Worm (Caenorhabditis elegans): Measurements from ENCODE around the gene hcp-2.

hcp-2 gene

DNA sequence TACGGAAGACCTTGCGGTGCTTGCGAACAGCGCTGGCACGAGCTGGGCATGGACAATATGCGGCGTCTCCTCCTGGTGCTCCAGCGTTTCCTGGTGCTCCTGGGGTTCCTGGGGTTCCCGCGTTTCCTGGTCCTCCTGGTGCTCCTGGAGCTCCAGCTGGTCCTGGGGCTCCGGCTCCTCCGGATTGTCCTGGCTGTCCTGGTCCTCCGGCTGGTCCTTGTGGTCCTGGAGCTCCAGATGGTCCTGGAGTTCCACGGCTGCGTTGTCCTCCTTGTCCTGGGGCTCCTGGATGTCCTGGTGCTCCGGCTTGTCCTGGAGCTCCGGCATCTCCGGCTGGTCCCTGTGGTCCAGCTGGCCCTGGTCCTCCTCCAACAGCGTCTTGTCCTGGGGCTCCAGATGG lies 13.3 kb upstream of the hcp-2 start:
- TF ChIP-seq ztf-23 (GFP tag; IDR thresholded peaks at IDR 0.05): no peak
- no peak for TF ChIP-seq ztf-29 (GFP tag; IDR thresholded peaks at IDR 0.05)
- no peak for TF ChIP-seq ref-1 (GFP tag; conservative IDR thresholded peaks at IDR 0.05)
- no peak for TF ChIP-seq klf-2 (GFP tag; conservative IDR thresholded peaks at IDR 0.05)
- no peak for TF ChIP-seq med-1 (GFP tag; optimal IDR thresholded peaks at IDR 0.05; ENCODE audit: insufficient read depth)
- no peak for TF ChIP-seq flt-1 (GFP tag; IDR thresholded peaks at IDR 0.05)
- TF ChIP-seq T22C8.4 (GFP tag; IDR thresholded peaks at IDR 0.05): no peak
- TF ChIP-seq cog-1 (tag; optimal IDR thresholded peaks at IDR 0.05): no peak
- no peak for TF ChIP-seq tab-1 (GFP tag; IDR thresholded peaks at IDR 0.05)

DNA sequence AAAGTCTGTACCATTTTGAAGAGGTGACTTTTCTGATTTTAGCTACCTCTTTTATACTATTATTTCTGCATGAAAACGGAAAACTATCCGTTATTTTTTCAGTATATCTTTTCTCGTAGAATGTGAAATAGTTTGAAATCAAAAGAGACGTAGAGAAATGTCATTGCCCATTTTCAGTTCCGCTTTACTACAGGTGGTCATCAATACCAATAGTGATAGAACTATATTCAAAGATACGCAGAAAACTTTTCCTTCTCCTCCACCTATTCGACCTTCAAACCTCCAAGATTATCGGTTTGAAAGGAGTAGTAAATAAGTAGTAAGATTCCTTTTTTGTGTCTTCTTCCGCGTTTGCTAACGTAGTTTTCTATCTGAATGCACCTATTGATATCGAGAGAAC lies 12.3 kb upstream of the hcp-2 start, which contains the start of gene col-147:
TSS of gene col-147 (minus strand) at position 26 of the 400 bp plus-strand sequence.
- no peak for TF ChIP-seq ref-1 (GFP tag; conservative IDR thresholded peaks at IDR 0.05)
- no peak for TF ChIP-seq ztf-29 (GFP tag; IDR thresholded peaks at IDR 0.05)
- no peak for TF ChIP-seq med-1 (GFP tag; optimal IDR thresholded peaks at IDR 0.05; ENCODE audit: insufficient read depth)
- TF ChIP-seq flt-1 (GFP tag; IDR thresholded peaks at IDR 0.05): no peak
- no peak for TF ChIP-seq ztf-23 (GFP tag; IDR thresholded peaks at IDR 0.05)
- TF ChIP-seq cog-1 (tag; optimal IDR thresholded peaks at IDR 0.05): no peak
- no peak for TF ChIP-seq T22C8.4 (GFP tag; IDR thresholded peaks at IDR 0.05)
- no peak for TF ChIP-seq klf-2 (GFP tag; conservative IDR thresholded peaks at IDR 0.05)
- TF ChIP-seq tab-1 (GFP tag; IDR thresholded peaks at IDR 0.05): no peak

ce11 chrV:9651294-9651693 lies 5.6 kb downstream of the hcp-2 start, which contains the start of gene T06E4.21:
TSS of gene T06E4.21 (plus strand) at chrV:9651594.
- TF ChIP-seq flt-1 (GFP tag; IDR thresholded peaks at IDR 0.05) (no peak), ztf-23 (GFP tag; IDR thresholded peaks at IDR 0.05) (no peak), med-1 (GFP tag; optimal IDR thresholded peaks at IDR 0.05; ENCODE audit: insufficient read depth) (no peak), cog-1 (tag; optimal IDR thresholded peaks at IDR 0.05) (no peak), ztf-29 (GFP tag; IDR thresholded peaks at IDR 0.05) (no peak), T22C8.4 (GFP tag; IDR thresholded peaks at IDR 0.05) (no peak), klf-2 (GFP tag; conservative IDR thresholded peaks at IDR 0.05) (no peak), tab-1 (GFP tag; IDR thresholded peaks at IDR 0.05) (no peak), ref-1 (GFP tag; conservative IDR thresholded peaks at IDR 0.05) (no peak)

DNA sequence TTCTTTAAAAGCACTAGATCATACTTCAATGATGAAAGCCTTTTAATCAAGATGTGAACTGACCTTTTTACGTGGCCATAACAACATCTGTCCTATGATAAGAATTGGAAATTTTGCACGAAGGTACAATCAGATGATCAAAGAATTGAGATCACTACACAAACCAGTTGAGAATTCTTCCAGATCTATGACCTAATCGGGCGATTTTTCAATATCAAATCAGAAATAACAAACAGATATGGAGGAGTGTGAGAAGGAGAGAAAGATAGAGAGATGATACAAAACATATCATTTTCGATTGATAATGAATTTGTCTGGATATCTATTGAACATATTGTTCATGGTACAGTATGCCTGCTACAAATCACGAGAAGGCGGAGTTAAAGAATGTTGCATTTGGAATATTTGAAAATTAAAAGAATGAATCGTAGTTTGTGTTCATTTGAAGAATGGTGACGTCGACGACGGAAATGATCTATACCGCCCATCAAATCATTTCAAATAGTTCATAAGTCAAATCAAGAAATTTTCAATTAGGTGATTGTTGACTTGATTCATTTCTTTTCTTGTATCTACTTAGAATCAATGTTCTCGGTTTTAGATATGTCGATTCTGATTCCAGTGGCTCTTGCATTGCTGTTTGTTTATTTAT lies 8.6 kb downstream of the hcp-2 start, which contains the start of gene cyp-29A4:
TSS of gene cyp-29A4 (plus strand) at position 602 of the 652 bp plus-strand sequence.
- TF ChIP-seq flt-1 (GFP tag; IDR thresholded peaks at IDR 0.05) (no peak), T22C8.4 (GFP tag; IDR thresholded peaks at IDR 0.05) (no peak), tab-1 (GFP tag; IDR thresholded peaks at IDR 0.05) (no peak), ztf-23 (GFP tag; IDR thresholded peaks at IDR 0.05) (no peak), ztf-29 (GFP tag; IDR thresholded peaks at IDR 0.05) (no peak), ref-1 (GFP tag; conservative IDR thresholded peaks at IDR 0.05) (no peak), cog-1 (tag; optimal IDR thresholded peaks at IDR 0.05) (no peak), med-1 (GFP tag; optimal IDR thresholded peaks at IDR 0.05; ENCODE audit: insufficient read depth) (no peak), klf-2 (GFP tag; conservative IDR thresholded peaks at IDR 0.05) (no peak)

DNA sequence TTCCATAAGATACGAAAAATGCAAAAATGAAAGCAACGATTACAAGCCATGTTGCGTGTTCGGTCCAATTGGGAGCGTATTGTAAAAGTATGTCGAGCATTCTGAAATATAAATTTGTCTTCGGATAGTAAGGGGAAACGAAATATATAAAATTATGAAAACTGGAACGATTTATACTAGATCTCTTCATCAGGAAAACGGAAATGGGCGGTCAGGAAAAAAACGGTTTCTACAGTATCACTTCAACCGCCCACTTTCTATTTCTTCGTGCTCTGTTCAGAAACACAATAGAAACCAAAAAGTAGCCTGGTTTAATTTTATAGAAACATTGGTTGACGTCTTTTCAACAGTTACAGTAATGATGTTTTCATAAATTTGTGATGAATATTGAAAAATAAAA lies 15.9 kb downstream of the hcp-2 start, which contains the start of gene pitr-4:
TSS of gene pitr-4 (minus strand) at position 101 of the 400 bp plus-strand sequence.
- TF ChIP-seq cog-1 (tag; optimal IDR thresholded peaks at IDR 0.05) (no peak), T22C8.4 (GFP tag; IDR thresholded peaks at IDR 0.05) (no peak), ref-1 (GFP tag; conservative IDR thresholded peaks at IDR 0.05) (no peak), ztf-23 (GFP tag; IDR thresholded peaks at IDR 0.05) (no peak), tab-1 (GFP tag; IDR thresholded peaks at IDR 0.05) (no peak), flt-1 (GFP tag; IDR thresholded peaks at IDR 0.05) (no peak), med-1 (GFP tag; optimal IDR thresholded peaks at IDR 0.05; ENCODE audit: insufficient read depth) (no peak), ztf-29 (GFP tag; IDR thresholded peaks at IDR 0.05) (no peak), klf-2 (GFP tag; conservative IDR thresholded peaks at IDR 0.05) (no peak)

ce11 chrV:9663948-9664347 lies 18.3 kb downstream of the hcp-2 start:
- TF ChIP-seq tab-1 (GFP tag; IDR thresholded peaks at IDR 0.05): no peak
- no peak for TF ChIP-seq cog-1 (tag; optimal IDR thresholded peaks at IDR 0.05)
- TF ChIP-seq klf-2 (GFP tag; conservative IDR thresholded peaks at IDR 0.05): no peak
- TF ChIP-seq ref-1 (GFP tag; conservative IDR thresholded peaks at IDR 0.05): no peak
- TF ChIP-seq med-1 (GFP tag; optimal IDR thresholded peaks at IDR 0.05; ENCODE audit: insufficient read depth): no peak
- TF ChIP-seq T22C8.4 (GFP tag; IDR thresholded peaks at IDR 0.05): no peak
- no peak for TF ChIP-seq ztf-29 (GFP tag; IDR thresholded peaks at IDR 0.05)
- no peak for TF ChIP-seq ztf-23 (GFP tag; IDR thresholded peaks at IDR 0.05)
- no peak for TF ChIP-seq flt-1 (GFP tag; IDR thresholded peaks at IDR 0.05)

DNA sequence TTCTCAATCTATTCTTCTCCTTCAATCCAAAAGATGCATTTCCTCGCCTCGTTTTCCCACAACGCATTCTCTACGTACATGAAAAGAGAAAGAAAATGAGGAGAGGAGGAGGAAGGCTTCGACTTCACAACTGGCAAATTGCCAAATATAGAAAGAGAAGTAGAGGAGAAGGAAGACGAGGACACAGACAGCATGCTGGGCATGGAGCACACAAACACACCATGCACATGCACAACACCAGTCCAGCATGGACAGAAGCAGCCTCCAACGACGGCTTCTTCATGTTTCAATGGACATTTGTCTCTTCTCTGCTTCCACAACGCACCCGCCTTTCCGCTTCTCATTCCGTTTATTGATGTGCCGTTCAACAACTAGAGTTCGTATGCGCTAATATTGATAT lies 19.0 kb downstream of the hcp-2 start:
- TF ChIP-seq ztf-23 (GFP tag; IDR thresholded peaks at IDR 0.05) (no peak), T22C8.4 (GFP tag; IDR thresholded peaks at IDR 0.05) (no peak), med-1 (GFP tag; optimal IDR thresholded peaks at IDR 0.05; ENCODE audit: insufficient read depth) (no peak), tab-1 (GFP tag; IDR thresholded peaks at IDR 0.05) (no peak), flt-1 (GFP tag; IDR thresholded peaks at IDR 0.05) (no peak), ztf-29 (GFP tag; IDR thresholded peaks at IDR 0.05) (no peak), cog-1 (tag; optimal IDR thresholded peaks at IDR 0.05) (no peak)

DNA sequence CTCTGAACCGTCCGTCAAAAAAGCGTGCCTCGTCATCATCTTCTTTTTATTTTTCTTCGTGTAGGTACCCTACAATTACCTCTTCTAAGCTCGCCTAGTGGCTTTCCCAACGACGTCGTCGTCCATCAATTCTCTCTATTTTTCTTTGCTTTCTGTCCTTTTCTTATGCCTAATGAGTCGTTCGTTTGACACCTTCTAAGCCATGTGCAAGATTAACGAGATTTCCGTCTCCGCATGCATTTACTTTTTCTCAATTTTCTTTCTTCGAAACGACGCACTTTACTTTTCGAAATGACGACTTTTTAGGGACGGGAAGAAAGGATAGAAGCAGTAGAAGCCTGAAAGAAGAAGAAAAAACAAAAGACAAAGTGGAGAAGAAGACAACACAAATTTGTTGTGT lies 20.7 kb downstream of the hcp-2 start, which contains the start of gene ZK287.1:
TSS of gene ZK287.1 (plus strand) at position 301 of the 400 bp plus-strand sequence.
- TF ChIP-seq tab-1 (GFP tag; IDR thresholded peaks at IDR 0.05): no peak
- TF ChIP-seq ztf-23 (GFP tag; IDR thresholded peaks at IDR 0.05): no peak
- no peak for TF ChIP-seq cog-1 (tag; optimal IDR thresholded peaks at IDR 0.05)
- no peak for TF ChIP-seq med-1 (GFP tag; optimal IDR thresholded peaks at IDR 0.05; ENCODE audit: insufficient read depth)
- TF ChIP-seq ref-1 (GFP tag; conservative IDR thresholded peaks at IDR 0.05): no peak
- no peak for TF ChIP-seq ztf-29 (GFP tag; IDR thresholded peaks at IDR 0.05)
- TF ChIP-seq T22C8.4 (GFP tag; IDR thresholded peaks at IDR 0.05): no peak
- no peak for TF ChIP-seq flt-1 (GFP tag; IDR thresholded peaks at IDR 0.05)
- no peak for TF ChIP-seq klf-2 (GFP tag; conservative IDR thresholded peaks at IDR 0.05)

ce11 chrV:9672495-9672894 lies 26.8 kb downstream of the hcp-2 start:
- no peak for TF ChIP-seq ref-1 (GFP tag; conservative IDR thresholded peaks at IDR 0.05)
- no peak for TF ChIP-seq klf-2 (GFP tag; conservative IDR thresholded peaks at IDR 0.05)
- no peak for TF ChIP-seq tab-1 (GFP tag; IDR thresholded peaks at IDR 0.05)
- no peak for TF ChIP-seq cog-1 (tag; optimal IDR thresholded peaks at IDR 0.05)
- no peak for TF ChIP-seq T22C8.4 (GFP tag; IDR thresholded peaks at IDR 0.05)
- no peak for TF ChIP-seq flt-1 (GFP tag; IDR thresholded peaks at IDR 0.05)
- no peak for TF ChIP-seq ztf-23 (GFP tag; IDR thresholded peaks at IDR 0.05)
- no peak for TF ChIP-seq ztf-29 (GFP tag; IDR thresholded peaks at IDR 0.05)
- no peak for TF ChIP-seq med-1 (GFP tag; optimal IDR thresholded peaks at IDR 0.05; ENCODE audit: insufficient read depth)

All from whole organism, midembryonic.